Fruit fly (Drosophila melanogaster) whole organism, embryonic: Measurements from ENCODE around the gene CG12012.
A peak's percentile ranks its signal among the peaks of the same experiment; 100 is the strongest.

Experiments used
- Aef1 ChIP-seq: fragments of 200-800 bp; sonication (Bioruptor generic); IDR thresholded peaks from 3 replicates; pipeline ENCODE4 v1.3.6; 2022; ENCODE audit warnings: missing biosample characterization, missing genetic modification characterization
- CG11398 ChIP-seq: fragments of 200-800 bp; sonication (Bioruptor generic); optimal IDR thresholded peaks from 2 replicates; lab custom pipeline; 2016; ENCODE audit warnings: missing biosample characterization, missing genetic modification characterization
- CG15479 ChIP-seq: fragments of 200-800 bp; sonication (Bioruptor generic); optimal IDR thresholded peaks from 3 replicates; lab custom pipeline; 2019; ENCODE audit warnings: missing biosample characterization, mild to moderate bottlenecking, missing genetic modification characterization, moderate library complexity
- CG17361 ChIP-seq: fragments of 200-800 bp; sonication (Bioruptor generic); IDR thresholded peaks from 3 replicates; pipeline ENCODE4 v1.3.6; 2022; ENCODE audit warnings: missing biosample characterization, missing genetic modification characterization
- CG18262 ChIP-seq: fragments of 200-800 bp; optimal IDR thresholded peaks from 3 replicates; lab custom pipeline; 2019; ENCODE audit warnings: missing biosample characterization, mild to moderate bottlenecking, missing genetic modification characterization, moderate library complexity
- CG18476 ChIP-seq: fragments of 200-800 bp; sonication (Bioruptor generic); optimal IDR thresholded peaks from 2 replicates; lab custom pipeline; 2016; ENCODE audit warnings: missing biosample characterization, mild to moderate bottlenecking, missing genetic modification characterization
- CG2712 ChIP-seq: fragments of 200-800 bp; optimal IDR thresholded peaks from 3 replicates; lab custom pipeline; 2019; ENCODE audit warnings: missing biosample characterization, mild to moderate bottlenecking, missing genetic modification characterization, moderate library complexity
- CG2889 ChIP-seq: fragments of 200-800 bp; sonication (Bioruptor generic); IDR thresholded peaks from 3 replicates; pipeline ENCODE4 v1.3.6; 2022; ENCODE audit warnings: missing biosample characterization, missing genetic modification characterization
- CG33557 ChIP-seq: fragments of 200-800 bp; sonication (Bioruptor generic); optimal IDR thresholded peaks from 2 replicates; lab custom pipeline; 2019; ENCODE audit warnings: missing biosample characterization, mild to moderate bottlenecking, missing genetic modification characterization, moderate library complexity
- CG3407 ChIP-seq: fragments of 200-800 bp; sonication (Bioruptor generic); optimal IDR thresholded peaks from 2 replicates; lab custom pipeline; 2018; ENCODE audit warnings: missing biosample characterization, mild to moderate bottlenecking, missing genetic modification characterization
- CG4617 ChIP-seq: fragments of 200-800 bp; sonication (Bioruptor generic); optimal IDR thresholded peaks from 3 replicates; lab custom pipeline; 2016; ENCODE audit warnings: missing biosample characterization, missing genetic modification characterization, borderline replicate concordance
- CG6254 ChIP-seq: fragments of 200-800 bp; sonication (Bioruptor generic); optimal IDR thresholded peaks from 3 replicates; lab custom pipeline; 2017; ENCODE audit warnings: mild to moderate bottlenecking, missing biosample characterization, missing genetic modification reagents, missing genetic modification characterization
- CG6689 ChIP-seq: fragments of 200-800 bp; sonication (Bioruptor generic); IDR thresholded peaks from 2 replicates; pipeline ENCODE4 v1.3.6; 2022; ENCODE audit warnings: missing biosample characterization, missing genetic modification characterization
- CG6765 ChIP-seq: fragments of 200-800 bp; sonication (Bioruptor generic); optimal IDR thresholded peaks from 3 replicates; lab custom pipeline; 2017; ENCODE audit warnings: missing biosample characterization, mild to moderate bottlenecking, missing genetic modification characterization
- CG7372 ChIP-seq: fragments of 200-800 bp; sonication (Bioruptor generic); IDR thresholded peaks from 2 replicates; pipeline ENCODE4 v1.3.6; 2022; ENCODE audit warnings: missing biosample characterization, missing genetic modification characterization
- CG7786 ChIP-seq: fragments of 200-800 bp; sonication (Bioruptor generic); optimal IDR thresholded peaks from 2 replicates; lab custom pipeline; 2016; ENCODE audit warnings: missing biosample characterization, missing genetic modification characterization
- CG7987 ChIP-seq: fragments of 200-800 bp; sonication (Bioruptor generic); optimal IDR thresholded peaks from 2 replicates; lab custom pipeline; 2018; ENCODE audit warnings: missing biosample characterization, mild to moderate bottlenecking, missing genetic modification characterization, moderate library complexity
- CG8478 ChIP-seq: fragments of >200 bp; optimal IDR thresholded peaks from 2 replicates; lab custom pipeline; 2018
- CG9609 ChIP-seq: fragments of 200-800 bp; sonication (Bioruptor generic); optimal IDR thresholded peaks from 3 replicates; lab custom pipeline; 2016; ENCODE audit warnings: missing biosample characterization, missing genetic modification characterization
- Dbx ChIP-seq: fragments of 200-800 bp; sonication (Bioruptor generic); IDR thresholded peaks from 3 replicates; pipeline ENCODE4 v1.3.6; 2022; ENCODE audit warnings: missing biosample characterization, missing genetic modification characterization
- Drgx ChIP-seq: fragments of 200-800 bp; sonication (Bioruptor generic); IDR thresholded peaks from 2 replicates; pipeline ENCODE4 v1.3.6; 2022; ENCODE audit warnings: missing biosample characterization, missing genetic modification characterization
- H15 ChIP-seq: fragments of 200-800 bp; sonication (Bioruptor generic); IDR thresholded peaks from 3 replicates; pipeline ENCODE4 v1.3.6; 2022; ENCODE audit warnings: missing biosample characterization, missing genetic modification characterization
- HLH4C ChIP-seq: fragments of 200-800 bp; sonication (Bioruptor generic); IDR thresholded peaks from 3 replicates; pipeline ENCODE4 v1.3.6; 2022; ENCODE audit warnings: missing biosample characterization, missing genetic modification characterization; ENCODE audit not compliant: partially characterized antibody
- HLH54F ChIP-seq: fragments of 200-800 bp; sonication (Bioruptor generic); optimal IDR thresholded peaks from 3 replicates; lab custom pipeline; 2016; ENCODE audit warnings: missing biosample characterization, missing genetic modification characterization
- HmgZ ChIP-seq: fragments of 200-800 bp; sonication (Bioruptor generic); optimal IDR thresholded peaks from 2 replicates; lab custom pipeline; 2018; ENCODE audit warnings: missing biosample characterization, mild to moderate bottlenecking, missing genetic modification characterization
- Hr78 ChIP-seq, 2 experiments: fragments of 200-800 bp in 1 of 2; fragments of >200 bp in 1 of 2; sonication (Bioruptor generic) in 1 of 2; optimal IDR thresholded peaks; 2 replicates each; lab custom pipeline; 2017 to 2019; ENCODE audit warnings: missing biosample characterization in 2 of 2, missing genetic modification characterization in 2 of 2, mild to moderate bottlenecking in 1 of 2, moderate library complexity in 1 of 2
- Kr ChIP-seq: fragments of 200-800 bp; sonication (Bioruptor generic); optimal IDR thresholded peaks from 2 replicates; lab custom pipeline; 2017; ENCODE audit warnings: missing biosample characterization, mild to moderate bottlenecking, missing genetic modification characterization
- NfI ChIP-seq: fragments of 200-800 bp; sonication (Bioruptor generic); optimal IDR thresholded peaks from 3 replicates; lab custom pipeline; 2018; ENCODE audit warnings: missing biosample characterization, mild to moderate bottlenecking, missing genetic modification characterization, moderate library complexity
- Oaz ChIP-seq: fragments of 200-800 bp; sonication (Bioruptor generic); IDR thresholded peaks from 2 replicates; pipeline ENCODE4 v1.3.6; 2022; ENCODE audit warnings: missing biosample characterization, missing genetic modification characterization
- Stat92E ChIP-seq, 3 experiments: fragments of >200 bp in 2 of 3; fragments of 200-800 bp in 1 of 3; sonication (Bioruptor generic) in 1 of 3; optimal IDR thresholded peaks; 2 replicates each; lab custom pipeline; 2017 to 2019; ENCODE audit warnings: missing biosample characterization in 3 of 3, missing genetic modification characterization in 3 of 3, mild to moderate bottlenecking in 1 of 3, moderate library complexity in 1 of 3
- chinmo ChIP-seq: fragments of 200-800 bp; sonication (Bioruptor generic); IDR thresholded peaks from 4 replicates; pipeline ENCODE4 v1.3.6; 2022; ENCODE audit warnings: missing biosample characterization, missing genetic modification characterization; ENCODE audit not compliant: partially characterized antibody
- dmrt99B ChIP-seq: fragments of 200-800 bp; sonication (Bioruptor generic); optimal IDR thresholded peaks from 2 replicates; lab custom pipeline; 2018; ENCODE audit warnings: missing biosample characterization, mild to moderate bottlenecking, missing genetic modification characterization, moderate library complexity
- ems ChIP-seq: fragments of 200-800 bp; sonication (Bioruptor generic); optimal IDR thresholded peaks from 3 replicates; lab custom pipeline; 2016; ENCODE audit warnings: missing biosample characterization, missing genetic modification characterization
- gcm2 ChIP-seq: fragments of 200-800 bp; sonication (Bioruptor generic); optimal IDR thresholded peaks from 2 replicates; lab custom pipeline; 2016; ENCODE audit warnings: missing biosample characterization, missing genetic modification characterization
- gro ChIP-seq: fragments of 200-800 bp; sonication (Bioruptor generic); optimal IDR thresholded peaks from 2 replicates; lab custom pipeline; 2016; ENCODE audit warnings: missing biosample characterization, missing genetic modification characterization
- h ChIP-seq: fragments of >200 bp; optimal IDR thresholded peaks from 2 replicates; lab custom pipeline; 2017
- ham ChIP-seq: fragments of 200-800 bp; sonication (Bioruptor generic); IDR thresholded peaks from 2 replicates; pipeline ENCODE4 v1.3.6; 2022; ENCODE audit warnings: missing biosample characterization, missing genetic modification characterization
- hkb ChIP-seq, 2 experiments: fragments of 200-800 bp in 1 of 2; fragments of >200 bp in 1 of 2; sonication (Bioruptor generic) in 1 of 2; IDR thresholded peaks in 1 of 2; optimal IDR thresholded peaks in 1 of 2; 2 replicates each; pipeline versions ENCODE4 v1.3.6 to Lab custom; 2017 to 2022; ENCODE audit warnings: missing biosample characterization in 1 of 2, missing genetic modification characterization in 1 of 2
- lbe ChIP-seq: fragments of 200-800 bp; sonication (Bioruptor generic); optimal IDR thresholded peaks from 2 replicates; lab custom pipeline; 2016; ENCODE audit warnings: missing biosample characterization, mild to moderate bottlenecking, missing genetic modification characterization
- nmo ChIP-seq: fragments of 200-800 bp; sonication (Bioruptor generic); optimal IDR thresholded peaks from 2 replicates; lab custom pipeline; 2018; ENCODE audit warnings: missing biosample characterization, mild to moderate bottlenecking, missing genetic modification characterization, moderate library complexity
- oc ChIP-seq: fragments of 200-800 bp; sonication (Bioruptor generic); optimal IDR thresholded peaks from 2 replicates; lab custom pipeline; 2018; ENCODE audit warnings: missing biosample characterization, mild to moderate bottlenecking, missing genetic modification characterization, moderate library complexity
- phol ChIP-seq: fragments of 200-800 bp; sonication (Bioruptor generic); optimal IDR thresholded peaks from 3 replicates; lab custom pipeline; 2018; ENCODE audit warnings: missing biosample characterization, mild to moderate bottlenecking, missing genetic modification characterization, moderate library complexity
- row ChIP-seq: fragments of 200-800 bp; sonication (Bioruptor generic); IDR thresholded peaks from 3 replicates; pipeline ENCODE4 v1.3.6; 2022; ENCODE audit warnings: missing biosample characterization, missing genetic modification characterization
- sqz ChIP-seq: fragments of 200-800 bp; sonication (Bioruptor generic); optimal IDR thresholded peaks from 3 replicates; lab custom pipeline; 2018; ENCODE audit warnings: missing biosample characterization, mild to moderate bottlenecking, missing genetic modification characterization
- stc ChIP-seq: fragments of 200-800 bp; sonication (Bioruptor generic); IDR thresholded peaks from 2 replicates; pipeline ENCODE4 v1.3.6; 2022; ENCODE audit warnings: missing biosample characterization, missing genetic modification characterization
- tap ChIP-seq: fragments of 200-800 bp; optimal IDR thresholded peaks from 3 replicates; lab custom pipeline; 2019; ENCODE audit warnings: missing biosample characterization, mild to moderate bottlenecking, missing genetic modification characterization, moderate library complexity
- tin ChIP-seq: fragments of 200-800 bp; sonication (Bioruptor generic); optimal IDR thresholded peaks from 3 replicates; lab custom pipeline; 2016; ENCODE audit warnings: missing biosample characterization, missing genetic modification characterization
- trh ChIP-seq: fragments of 200-800 bp; sonication (Bioruptor generic); optimal IDR thresholded peaks from 2 replicates; lab custom pipeline; 2016; ENCODE audit warnings: missing biosample characterization, missing genetic modification characterization
- ttk ChIP-seq: fragments of 200-800 bp; sonication (Bioruptor generic); IDR thresholded peaks from 2 replicates; pipeline ENCODE4 v2.1.2; 2022; ENCODE audit warnings: missing biosample characterization, missing genetic modification characterization

The CG12012 gene

dm6 chr3L:3381869-3382488 is 5.4 kb downstream of the CG12012 start (continued):
- TF ChIP-seq CG6254 (GFP tag; lab: Kevin White, UChicago) (no peak), HmgZ (tag; lab: Kevin White, UChicago) (no peak), CG9609 (GFP tag; lab: Kevin White, UChicago) (no peak), CG11398 (GFP tag; lab: Kevin White, UChicago) (no peak), Aef1 (GFP tag; lab: Robert Waterston, UW) (peak; percentile 50), CG6765 (GFP tag; lab: Kevin White, UChicago) (no peak), ems (GFP tag; lab: Kevin White, UChicago) (no peak), H15 (GFP tag; lab: Robert Waterston, UW) (peak; percentile 51; the same call in 1 of the 3 replicates), Kr (GFP tag; lab: Kevin White, UChicago) (no peak), phol (tag; lab: Kevin White, UChicago) (peak; percentile 17), CG18262 (tag; lab: Kevin White, UChicago) (no peak), NfI (GFP tag; lab: Kevin White, UChicago) (peak; percentile 11), Dbx (GFP tag; lab: Robert Waterston, UW) (peak; percentile 80), CG4617 (GFP tag; lab: Kevin White, UChicago) (no peak), hkb (optimal IDR thresholded peaks at IDR 0.05; lab: Kevin White, UChicago) (no peak), hkb (GFP tag; IDR thresholded peaks at IDR 0.05; lab: Robert Waterston, UW) (peak; percentile 52), CG18476 (GFP tag; lab: Kevin White, UChicago) (no peak), tin (GFP tag; lab: Kevin White, UChicago) (no peak), CG3407 (GFP tag; lab: Kevin White, UChicago) (no peak), CG2889 (GFP tag; lab: Robert Waterston, UW) (peak; percentile 47; the same call in 1 of the 3 replicates), nmo (GFP tag; lab: Kevin White, UChicago) (peak; percentile 21), ham (GFP tag; lab: Robert Waterston, UW) (no peak), HLH4C (GFP tag; lab: Robert Waterston, UW) (no peak), trh (GFP tag; lab: Kevin White, UChicago) (no peak), row (GFP tag; lab: Robert Waterston, UW) (peak; percentile 43; the same call in 2 of the 3 replicates), CG7786 (no peak), gcm2 (GFP tag; lab: Kevin White, UChicago) (no peak), h (no peak), tap (tag; lab: Kevin White, UChicago) (peak; percentile 6), Oaz (GFP tag; lab: Robert Waterston, UW) (peak; percentile 50), sqz (GFP tag; lab: Kevin White, UChicago) (no peak), CG17361 (GFP tag; lab: Robert Waterston, UW) (no peak), chinmo (GFP tag; lab: Robert Waterston, UW) (no peak), Drgx (GFP tag; lab: Robert Waterston, UW) (peak; percentile 64), CG8478 (lab: Kevin White, UChicago) (no peak), CG6689 (GFP tag; lab: Robert Waterston, UW) (peak; percentile 45), CG2712 (tag; lab: Kevin White, UChicago) (no peak), oc (tag; lab: Kevin White, UChicago) (peak; percentile 37), Hr78 (GFP tag; optimal IDR thresholded peaks at IDR 0.05; lab: Kevin White, UChicago) (no peak), dmrt99B (tag; lab: Kevin White, UChicago) (peak; percentile 52), CG7987 (GFP tag; lab: Kevin White, UChicago) (no peak), CG33557 (no peak), HLH54F (no peak), CG7372 (GFP tag; lab: Robert Waterston, UW) (0 out of 2 replicates have a peak, but pooled peaks have one; percentile 18), stc (GFP tag; lab: Robert Waterston, UW) (peak; percentile 43; the same call in 1 of the 2 replicates), lbe (no peak), gro (no peak), Stat92E (GFP tag; optimal IDR thresholded peaks at IDR 0.05; lab: Kevin White, UChicago) (no peak), CG15479 (GFP tag; lab: Kevin White, UChicago) (no peak), ttk (GFP tag; lab: Robert Waterston, UW) (0 out of 2 replicates have a peak, but pooled peaks have one; percentile 29)
